Fruit fly (Drosophila melanogaster) whole organism, embryonic: Measurements from ENCODE around the gene CG2841.

ENCODE experiments used
- Atf-2 ChIP-seq: fragments of 200-800 bp; sonication (Bioruptor generic); optimal IDR thresholded peaks from 2 replicates; lab custom pipeline; 2016; ENCODE audit warnings: missing biosample characterization, missing genetic modification characterization
- BEAF-32 ChIP-seq: fragments of 200-800 bp; sonication (Bioruptor generic); optimal IDR thresholded peaks from 3 replicates; lab custom pipeline; 2017; ENCODE audit warnings: missing biosample characterization, missing genetic modification characterization, mild to moderate bottlenecking, moderate library complexity, missing genetic modification reagents
- CG10147 ChIP-seq: fragments of 200-800 bp; sonication (Bioruptor generic); optimal IDR thresholded peaks from 2 replicates; lab custom pipeline; 2019; ENCODE audit warnings: missing biosample characterization, mild to moderate bottlenecking, missing genetic modification characterization, moderate library complexity
- CG11560 ChIP-seq: fragments of 200-800 bp; sonication (Bioruptor generic); IDR thresholded peaks from 3 replicates; pipeline ENCODE4 v1.3.6; 2022; ENCODE audit warnings: missing biosample characterization, missing genetic modification characterization
- CG12659 ChIP-seq: fragments of 200-800 bp; sonication (Bioruptor generic); optimal IDR thresholded peaks from 3 replicates; lab custom pipeline; 2017; ENCODE audit warnings: mild to moderate bottlenecking, missing biosample characterization, missing genetic modification reagents, missing genetic modification characterization
- CG13123 ChIP-seq: fragments of 200-800 bp; sonication (Bioruptor generic); optimal IDR thresholded peaks from 2 replicates; lab custom pipeline; 2016; ENCODE audit warnings: missing biosample characterization, missing genetic modification characterization
- CG15269 ChIP-seq: fragments of 200-800 bp; sonication (Bioruptor generic); optimal IDR thresholded peaks from 2 replicates; lab custom pipeline; 2018; ENCODE audit warnings: missing biosample characterization, mild to moderate bottlenecking, missing genetic modification characterization, moderate library complexity
- CG15696 ChIP-seq: fragments of 200-800 bp; sonication (Bioruptor generic); optimal IDR thresholded peaks from 2 replicates; lab custom pipeline; 2019; ENCODE audit warnings: missing biosample characterization, mild to moderate bottlenecking, missing genetic modification characterization, moderate library complexity
- CG18619 ChIP-seq: fragments of 200-800 bp; sonication (Bioruptor generic); optimal IDR thresholded peaks from 3 replicates; lab custom pipeline; 2017; ENCODE audit warnings: missing biosample characterization, mild to moderate bottlenecking, missing genetic modification characterization
- CG2129 ChIP-seq: fragments of 200-800 bp; sonication (Bioruptor generic); IDR thresholded peaks from 2 replicates; pipeline ENCODE4 v1.3.6; 2022; ENCODE audit warnings: missing biosample characterization, missing genetic modification characterization; ENCODE audit not compliant: partially characterized antibody
- CG2875 ChIP-seq: fragments of 200-800 bp; sonication (Bioruptor generic); optimal IDR thresholded peaks from 2 replicates; lab custom pipeline; 2017; ENCODE audit warnings: missing biosample characterization, mild to moderate bottlenecking, missing genetic modification characterization, missing genetic modification reagents
- CG30403 ChIP-seq: fragments of 200-800 bp; sonication (Bioruptor generic); optimal IDR thresholded peaks from 3 replicates; lab custom pipeline; 2016; ENCODE audit warnings: missing biosample characterization, missing genetic modification characterization
- CG31441 ChIP-seq: fragments of 200-800 bp; sonication (Bioruptor generic); IDR thresholded peaks from 2 replicates; pipeline ENCODE4 v1.3.6; 2022; ENCODE audit warnings: missing biosample characterization, missing genetic modification characterization
- CG3838 ChIP-seq: fragments of 200-800 bp; sonication (Bioruptor generic); optimal IDR thresholded peaks from 3 replicates; lab custom pipeline; 2016; ENCODE audit warnings: missing biosample characterization, missing genetic modification characterization
- CG4404 ChIP-seq: fragments of 200-800 bp; sonication (Bioruptor generic); IDR thresholded peaks from 2 replicates; pipeline ENCODE4 v1.3.6; 2022; ENCODE audit warnings: missing biosample characterization, missing genetic modification characterization
- CG5245 ChIP-seq: fragments of 200-800 bp; sonication (Bioruptor generic); optimal IDR thresholded peaks from 3 replicates; lab custom pipeline; 2016; ENCODE audit warnings: missing biosample characterization, missing genetic modification characterization
- CG6654 ChIP-seq: fragments of 200-800 bp; sonication (Bioruptor generic); optimal IDR thresholded peaks from 2 replicates; lab custom pipeline; 2017; ENCODE audit warnings: missing biosample characterization, mild to moderate bottlenecking, missing genetic modification characterization
- CG7372 ChIP-seq: fragments of 200-800 bp; sonication (Bioruptor generic); IDR thresholded peaks from 2 replicates; pipeline ENCODE4 v1.3.6; 2022; ENCODE audit warnings: missing biosample characterization, missing genetic modification characterization
- CG8478 ChIP-seq: fragments of >200 bp; optimal IDR thresholded peaks from 2 replicates; lab custom pipeline; 2018
- CG8765 ChIP-seq: fragments of 200-800 bp; sonication (Bioruptor generic); IDR thresholded peaks from 2 replicates; pipeline ENCODE4 v1.3.6; 2022; ENCODE audit warnings: missing biosample characterization, missing genetic modification characterization
- CHES-1-like ChIP-seq: fragments of 200-800 bp; sonication (Bioruptor generic); optimal IDR thresholded peaks from 2 replicates; lab custom pipeline; 2016; ENCODE audit warnings: missing biosample characterization, missing genetic modification characterization
- Chrac-16 ChIP-seq: fragments of 200-800 bp; sonication (Bioruptor generic); optimal IDR thresholded peaks from 3 replicates; lab custom pipeline; 2016; ENCODE audit warnings: missing biosample characterization, missing genetic modification characterization
- Dip2 ChIP-seq: fragments of 200-800 bp; sonication (Bioruptor generic); IDR thresholded peaks from 2 replicates; pipeline ENCODE4 v1.3.6; 2022; ENCODE audit warnings: missing biosample characterization, missing genetic modification characterization
- Hr3 ChIP-seq: fragments of 200-800 bp; sonication (Bioruptor generic); optimal IDR thresholded peaks from 3 replicates; lab custom pipeline; 2016; ENCODE audit warnings: missing biosample characterization, missing genetic modification characterization
- NFAT ChIP-seq: fragments of 200-800 bp; sonication (Bioruptor generic); IDR thresholded peaks from 2 replicates; pipeline ENCODE4 v1.3.6; 2022; ENCODE audit warnings: missing biosample characterization, missing genetic modification characterization
- Neu2 ChIP-seq: fragments of 200-800 bp; sonication (Bioruptor generic); optimal IDR thresholded peaks from 3 replicates; lab custom pipeline; 2016; ENCODE audit warnings: missing biosample characterization, missing genetic modification characterization, borderline replicate concordance
- Nf-YA ChIP-seq: fragments of 200-800 bp; sonication (Bioruptor generic); IDR thresholded peaks from 2 replicates; pipeline ENCODE4 v1.3.6; 2022; ENCODE audit warnings: missing biosample characterization, missing genetic modification characterization
- Nf-YB ChIP-seq: fragments of 200-800 bp; sonication (Bioruptor generic); optimal IDR thresholded peaks from 3 replicates; lab custom pipeline; 2019; ENCODE audit warnings: missing biosample characterization, mild to moderate bottlenecking, missing genetic modification characterization, moderate library complexity
- YL-1 ChIP-seq: fragments of 200-800 bp; sonication (Bioruptor generic); optimal IDR thresholded peaks from 3 replicates; lab custom pipeline; 2017; ENCODE audit warnings: missing biosample characterization, mild to moderate bottlenecking, missing genetic modification characterization
- bbx ChIP-seq: fragments of 200-800 bp; sonication (Bioruptor generic); IDR thresholded peaks from 2 replicates; pipeline ENCODE4 v1.3.6; 2022; ENCODE audit warnings: missing biosample characterization, missing genetic modification characterization; ENCODE audit not compliant: partially characterized antibody
- bcd ChIP-seq: fragments of 200-800 bp; sonication (Bioruptor generic); optimal IDR thresholded peaks from 2 replicates; lab custom pipeline; 2017; ENCODE audit warnings: missing biosample characterization, mild to moderate bottlenecking, missing genetic modification characterization
- cas ChIP-seq: fragments of 200-800 bp; sonication (Bioruptor generic); IDR thresholded peaks from 2 replicates; pipeline ENCODE4 v1.3.6; 2022; ENCODE audit warnings: missing biosample characterization, missing genetic modification characterization
- cato ChIP-seq: fragments of 200-800 bp; sonication (Bioruptor generic); optimal IDR thresholded peaks from 2 replicates; lab custom pipeline; 2016; ENCODE audit warnings: missing biosample characterization, missing genetic modification characterization, borderline replicate concordance
- chinmo ChIP-seq: fragments of 200-800 bp; sonication (Bioruptor generic); IDR thresholded peaks from 4 replicates; pipeline ENCODE4 v1.3.6; 2022; ENCODE audit warnings: missing biosample characterization, missing genetic modification characterization; ENCODE audit not compliant: partially characterized antibody
- crp ChIP-seq, 2 experiments: fragments of 200-800 bp; sonication (Bioruptor generic); optimal IDR thresholded peaks; 2 replicates in 1 of 2; 3 replicates in 1 of 2; lab custom pipeline; 2017; ENCODE audit warnings: missing biosample characterization in 2 of 2, missing genetic modification characterization in 2 of 2, mild to moderate bottlenecking in 1 of 2, moderate library complexity in 1 of 2
- danr ChIP-seq: fragments of 200-800 bp; sonication (Bioruptor generic); IDR thresholded peaks from 2 replicates; pipeline ENCODE4 v1.3.6; 2022; ENCODE audit warnings: missing biosample characterization, missing genetic modification characterization
- dpn ChIP-seq, 2 experiments: fragments of 200-800 bp; sonication (Bioruptor generic); optimal IDR thresholded peaks; 3 replicates each; lab custom pipeline; 2016; ENCODE audit warnings: missing biosample characterization in 2 of 2, missing genetic modification characterization in 2 of 2
- gcm ChIP-seq: fragments of 200-800 bp; sonication (Bioruptor generic); optimal IDR thresholded peaks from 2 replicates; lab custom pipeline; 2019; ENCODE audit warnings: missing biosample characterization, mild to moderate bottlenecking, missing genetic modification characterization, moderate library complexity
- gem ChIP-seq: fragments of 200-800 bp; sonication (Bioruptor generic); optimal IDR thresholded peaks from 2 replicates; lab custom pipeline; 2019; ENCODE audit warnings: missing biosample characterization, mild to moderate bottlenecking, missing genetic modification characterization, moderate library complexity
- gfzf ChIP-seq: fragments of 200-800 bp; sonication (Bioruptor generic); optimal IDR thresholded peaks from 2 replicates; lab custom pipeline; 2016; ENCODE audit warnings: missing biosample characterization, mild to moderate bottlenecking, missing genetic modification characterization, moderate library complexity
- jigr1 ChIP-seq: fragments of 200-800 bp; sonication (Bioruptor generic); IDR thresholded peaks from 3 replicates; pipeline ENCODE4 v1.3.6; 2022; ENCODE audit warnings: missing biosample characterization, missing genetic modification characterization
- oc ChIP-seq: fragments of 200-800 bp; sonication (Bioruptor generic); optimal IDR thresholded peaks from 2 replicates; lab custom pipeline; 2018; ENCODE audit warnings: missing biosample characterization, mild to moderate bottlenecking, missing genetic modification characterization, moderate library complexity
- pan ChIP-seq, 4 experiments: fragments of >200 bp in 3 of 4; fragments of 200-800 bp in 1 of 4; sonication (Bioruptor generic) in 1 of 4; optimal IDR thresholded peaks in 3 of 4; IDR thresholded peaks in 1 of 4; 2 replicates each; pipeline versions ENCODE4 v1.3.6 to Lab custom; 2017 to 2022; ENCODE audit warnings: missing biosample characterization in 2 of 4, missing genetic modification characterization in 2 of 4, mixed read lengths in 1 of 4
- pros ChIP-seq: fragments of 200-800 bp; sonication (Bioruptor generic); optimal IDR thresholded peaks from 3 replicates; lab custom pipeline; 2019; ENCODE audit warnings: missing biosample characterization, mild to moderate bottlenecking, missing genetic modification characterization, moderate library complexity
- rib ChIP-seq: fragments of 200-800 bp; sonication (Bioruptor generic); IDR thresholded peaks from 2 replicates; pipeline ENCODE4 v1.3.6; 2022; ENCODE audit warnings: missing biosample characterization, missing genetic modification characterization
- sc ChIP-seq, 3 experiments: fragments of >200 bp in 2 of 3; fragments of 200-800 bp in 1 of 3; sonication (Bioruptor generic) in 1 of 3; optimal IDR thresholded peaks; 2 replicates in 2 of 3; 3 replicates in 1 of 3; lab custom pipeline; 2017; ENCODE audit warnings: mild to moderate bottlenecking in 1 of 3, missing biosample characterization in 1 of 3, missing genetic modification characterization in 1 of 3, missing genetic modification reagents in 1 of 3
- vfl ChIP-seq: fragments of 200-800 bp; sonication (Bioruptor generic); optimal IDR thresholded peaks from 2 replicates; lab custom pipeline; 2016; ENCODE audit warnings: missing biosample characterization, missing genetic modification characterization
- wor ChIP-seq: fragments of 200-800 bp; sonication (Bioruptor generic); IDR thresholded peaks from 2 replicates; pipeline ENCODE4 v1.3.6; 2022; ENCODE audit warnings: missing biosample characterization, missing genetic modification characterization
- zen ChIP-seq: fragments of 200-800 bp; sonication (Bioruptor generic); optimal IDR thresholded peaks from 3 replicates; lab custom pipeline; 2018; ENCODE audit warnings: missing biosample characterization, mild to moderate bottlenecking, missing genetic modification characterization, moderate library complexity

Gene CG2841

dm6 chrX:2318369-2318768 lies 47.8 kb downstream of the CG2841 start (continued):
- TF ChIP-seq zen (tag; lab: Kevin White, UChicago) (peak; percentile 47), cas (no peak), CG8765 (peak; percentile 78), Nf-YA (GFP tag; lab: Robert Waterston, UW) (peak; percentile 46; the same call in 1 of the 2 replicates), sc (optimal IDR thresholded peaks at IDR 0.05; lab: Kevin White, UChicago) (no peak), sc (GFP tag; optimal IDR thresholded peaks at IDR 0.05; lab: Kevin White, UChicago) (peak; percentile 18), pros (GFP tag; lab: Kevin White, UChicago) (peak; percentile 89), CG31441 (peak; percentile 73), CG15696 (tag; lab: Kevin White, UChicago) (no peak), CG2875 (GFP tag; lab: Kevin White, UChicago) (peak; percentile 55), CG18619 (GFP tag; lab: Kevin White, UChicago) (peak; percentile 10), rib (GFP tag; lab: Robert Waterston, UW) (no peak), Hr3 (peak; percentile 25), YL-1 (GFP tag; lab: Kevin White, UChicago) (no peak), CG6654 (GFP tag; lab: Kevin White, UChicago) (no peak), CG10147 (GFP tag; lab: Kevin White, UChicago) (no peak), Dip2 (GFP tag; lab: Robert Waterston, UW) (no peak), gcm (no peak), pan (optimal IDR thresholded peaks at IDR 0.05; lab: Kevin White, UChicago) (peak in 1 of 2 experiments; percentile 46), pan (GFP tag; optimal IDR thresholded peaks at IDR 0.05 in 1 of 2, IDR thresholded peaks at IDR 0.05 in 1 of 2) (peak in 1 of 2 experiments; percentile 79), CG30403 (GFP tag; lab: Kevin White, UChicago) (peak; percentile 47), CHES-1-like (GFP tag; lab: Kevin White, UChicago) (no peak), CG13123 (GFP tag; lab: Kevin White, UChicago) (no peak), danr (GFP tag; lab: Robert Waterston, UW) (no peak), bcd (peak; percentile 6), Nf-YB (GFP tag; lab: Kevin White, UChicago) (peak; percentile 16), Chrac-16 (peak; percentile 46), Atf-2 (peak; percentile 33), crp (GFP tag; optimal IDR thresholded peaks at IDR 0.05; lab: Kevin White, UChicago) (no peak), CG7372 (GFP tag; lab: Robert Waterston, UW) (peak; percentile 53; the same call in 1 of the 2 replicates), CG4404 (GFP tag; lab: Robert Waterston, UW) (peak; percentile 66), jigr1 (GFP tag; lab: Robert Waterston, UW) (no peak; the same call in 1 of the 3 replicates), CG3838 (GFP tag; lab: Kevin White, UChicago) (no peak), wor (GFP tag; lab: Robert Waterston, UW) (peak; percentile 51), oc (peak; percentile 72), CG12659 (GFP tag; lab: Kevin White, UChicago) (peak; percentile 5), CG8478 (no peak), CG15269 (tag; lab: Kevin White, UChicago) (no peak), CG5245 (GFP tag; lab: Kevin White, UChicago) (peak; percentile 0), vfl (no peak), gfzf (no peak), CG2129 (GFP tag; lab: Robert Waterston, UW) (no peak), chinmo (GFP tag; lab: Robert Waterston, UW) (no peak), BEAF-32 (GFP tag; lab: Kevin White, UChicago) (no peak), CG11560 (tag; lab: Robert Waterston, UW) (peak; percentile 67), dpn (GFP tag; optimal IDR thresholded peaks at IDR 0.05; lab: Kevin White, UChicago) (peak in 1 of 2 experiments; percentile 55), Neu2 (GFP tag; lab: Kevin White, UChicago) (no peak), gem (peak; percentile 64), bbx (no peak), NFAT (no peak), cato (GFP tag; lab: Kevin White, UChicago) (no peak)
